Worm (Caenorhabditis elegans): ENCODE results near the gene npr-42.

The npr-42 gene

ce11 chrII:4320455-4320854 lies 44.5 kb downstream of the npr-42 start, which contains the start of gene Y52E8A.2:
Gene Y52E8A.2, plus strand, starts transcription at chrII:4320836.
- TF ChIP-seq unc-62 (GFP tag; optimal IDR thresholded peaks at IDR 0.05), result no peak

- no peak for TF ChIP-seq unc-62 (GFP tag; optimal IDR thresholded peaks at IDR 0.05)
Observed at ce11 chrII:4321766-4322165, 45.8 kb downstream of the npr-42 start, which contains the start of gene Y52E8A.1. Gene Y52E8A.1, plus strand, starts transcription at chrII:4322066.

- no peak for TF ChIP-seq unc-62 (GFP tag; optimal IDR thresholded peaks at IDR 0.05)
Observed at ce11 chrII:4322871-4323270, 46.9 kb downstream of the npr-42 start, which contains the start of gene H20J04.6. Gene H20J04.6, plus strand, starts transcription at chrII:4323256.

ce11 chrII:4324061-4324460 lies 48.1 kb downstream of the npr-42 start, which contains the start of gene mog-2:
Gene mog-2, plus strand, starts transcription at chrII:4324361.
- TF ChIP-seq unc-62 (GFP tag; optimal IDR thresholded peaks at IDR 0.05), result no peak

ce11 chrII:4326420-4326819 lies 50.4 kb downstream of the npr-42 start, which contains the start of gene pfd-2:
Gene pfd-2, plus strand, starts transcription at chrII:4326720.
- no peak for TF ChIP-seq unc-62 (GFP tag; optimal IDR thresholded peaks at IDR 0.05)

- no peak for TF ChIP-seq unc-62 (GFP tag; optimal IDR thresholded peaks at IDR 0.05)
Observed at ce11 chrII:4328716-4329115, 52.7 kb downstream of the npr-42 start, which contains the start of gene H20J04.4. Gene H20J04.4, plus strand, starts transcription at chrII:4329016.

All from whole organism, dauer.